Fruit fly (Drosophila melanogaster): Measurements from ENCODE around the gene RPA2.

- TF ChIP-seq CTCF (optimal IDR thresholded peaks at IDR 0.05) (no peak), CG8478 (optimal IDR thresholded peaks at IDR 0.05) (no peak)
Measured at dm6 chr2L:20916672-20917209, 9.2 kb downstream of the RPA2 start.

Data from S2 (cell line).